Worm (Caenorhabditis elegans): ENCODE measurements around the gene grl-5.

ce11 chrV:4423087-4423486 lies 8.6 kb upstream of the grl-5 start:
- no peak for TF ChIP-seq nhr-11 (tag; optimal IDR thresholded peaks at IDR 0.05)
- no peak for TF ChIP-seq F44E2.7 (GFP tag; IDR thresholded peaks at IDR 0.05)
- TF ChIP-seq mdl-1 (tag; optimal IDR thresholded peaks at IDR 0.05) = no peak
- no peak for TF ChIP-seq unc-62 (GFP tag; optimal IDR thresholded peaks at IDR 0.05 in 1 of 2)
- no peak for TF ChIP-seq unc-62 (tag; optimal IDR thresholded peaks at IDR 0.05)
- no peak for TF ChIP-seq mdt-29 (GFP tag; IDR thresholded peaks at IDR 0.05)
- TF ChIP-seq F49E8.2 (tag; optimal IDR thresholded peaks at IDR 0.05; ENCODE audit: borderline replicate concordance) = no peak
- TF ChIP-seq snpc-1.2 (GFP tag; IDR thresholded peaks at IDR 0.05) = no peak
- TF ChIP-seq jun-1 (tag; optimal IDR thresholded peaks at IDR 0.05) = no peak
- TF ChIP-seq zag-1 (tag; optimal IDR thresholded peaks at IDR 0.05) = no peak
- no peak for TF ChIP-seq nhr-77 (tag; optimal IDR thresholded peaks at IDR 0.05)
- no peak for TF ChIP-seq fos-1 (tag; optimal IDR thresholded peaks at IDR 0.05)
- no peak for TF ChIP-seq lin-13 (GFP tag; optimal IDR thresholded peaks at IDR 0.05)
- no peak for TF ChIP-seq ces-1 (GFP tag; optimal IDR thresholded peaks at IDR 0.05)

All from whole organism, L4 larva.